Fruit fly (Drosophila melanogaster) whole organism, embryonic: Measurements from ENCODE around the gene Ac3.

Experiments
- Adf1 ChIP-seq: fragments of 200-800 bp; sonication (Bioruptor generic); IDR thresholded peaks from 2 replicates; pipeline ENCODE4 v1.3.6; 2022; ENCODE audit warnings: missing biosample characterization, missing genetic modification characterization
- Atf-2 ChIP-seq: fragments of 200-800 bp; sonication (Bioruptor generic); optimal IDR thresholded peaks from 2 replicates; lab custom pipeline; 2016; ENCODE audit warnings: missing biosample characterization, missing genetic modification characterization
- Blimp-1 ChIP-seq: fragments of 200-800 bp; sonication (Bioruptor generic); optimal IDR thresholded peaks from 3 replicates; lab custom pipeline; 2018; ENCODE audit warnings: missing biosample characterization, missing genetic modification characterization, mild to moderate bottlenecking, moderate library complexity, missing genetic modification reagents
- C15 ChIP-seq: fragments of 200-800 bp; sonication (Bioruptor generic); IDR thresholded peaks from 3 replicates; pipeline ENCODE4 v1.3.6; 2022; ENCODE audit warnings: missing biosample characterization, missing genetic modification characterization
- CG10209 ChIP-seq: fragments of 200-800 bp; sonication (Bioruptor generic); optimal IDR thresholded peaks from 3 replicates; lab custom pipeline; 2017; ENCODE audit warnings: missing biosample characterization, mild to moderate bottlenecking, missing genetic modification characterization, missing genetic modification reagents
- CG10565 ChIP-seq: fragments of 200-800 bp; sonication (Bioruptor generic); optimal IDR thresholded peaks from 3 replicates; lab custom pipeline; 2016; ENCODE audit warnings: missing biosample characterization, mild to moderate bottlenecking, missing genetic modification characterization
- CG12744 ChIP-seq: fragments of 200-800 bp; sonication (Bioruptor generic); optimal IDR thresholded peaks from 2 replicates; lab custom pipeline; 2016; ENCODE audit warnings: missing biosample characterization, missing genetic modification characterization
- CG13424 ChIP-seq: fragments of 200-800 bp; sonication (Bioruptor generic); optimal IDR thresholded peaks from 2 replicates; lab custom pipeline; 2019; ENCODE audit warnings: missing biosample characterization, mild to moderate bottlenecking, missing genetic modification characterization, moderate library complexity
- CG17912 ChIP-seq: fragments of 200-800 bp; sonication (Bioruptor generic); optimal IDR thresholded peaks from 2 replicates; lab custom pipeline; 2018; ENCODE audit warnings: missing biosample characterization, mild to moderate bottlenecking, missing genetic modification characterization
- CG3065 ChIP-seq: fragments of 200-800 bp; sonication (Bioruptor generic); optimal IDR thresholded peaks from 2 replicates; lab custom pipeline; 2016; ENCODE audit warnings: missing biosample characterization, missing genetic modification characterization
- CG3838 ChIP-seq: fragments of 200-800 bp; sonication (Bioruptor generic); optimal IDR thresholded peaks from 3 replicates; lab custom pipeline; 2016; ENCODE audit warnings: missing biosample characterization, missing genetic modification characterization
- CG43689 ChIP-seq: fragments of 200-800 bp; sonication (Bioruptor generic); IDR thresholded peaks from 2 replicates; pipeline ENCODE4 v1.3.6; 2022; ENCODE audit warnings: missing biosample characterization, missing genetic modification characterization
- CG7271 ChIP-seq: fragments of 200-800 bp; sonication (Bioruptor generic); optimal IDR thresholded peaks from 2 replicates; lab custom pipeline; 2018; ENCODE audit warnings: missing biosample characterization, mild to moderate bottlenecking, missing genetic modification characterization, moderate library complexity
- CG8089 ChIP-seq: fragments of 200-800 bp; sonication (Bioruptor generic); optimal IDR thresholded peaks from 3 replicates; lab custom pipeline; 2016; ENCODE audit warnings: missing biosample characterization, missing genetic modification characterization
- CG8281 ChIP-seq: fragments of 200-800 bp; sonication (Bioruptor generic); optimal IDR thresholded peaks from 2 replicates; lab custom pipeline; 2018; ENCODE audit warnings: missing biosample characterization, mild to moderate bottlenecking, missing genetic modification characterization, moderate library complexity
- CG8359 ChIP-seq: fragments of 200-800 bp; sonication (Bioruptor generic); optimal IDR thresholded peaks from 2 replicates; lab custom pipeline; 2017; ENCODE audit warnings: missing biosample characterization, mild to moderate bottlenecking, missing genetic modification characterization, borderline replicate concordance
- Doc2 ChIP-seq: fragments of 200-800 bp; sonication (Bioruptor generic); IDR thresholded peaks from 2 replicates; pipeline ENCODE4 v1.3.6; 2022; ENCODE audit warnings: missing biosample characterization, missing genetic modification characterization
- Ets97D ChIP-seq: fragments of 200-800 bp; sonication (Bioruptor generic); optimal IDR thresholded peaks from 3 replicates; lab custom pipeline; 2016; ENCODE audit warnings: missing biosample characterization, missing genetic modification characterization
- Fer2 ChIP-seq: fragments of 200-800 bp; sonication (Bioruptor generic); optimal IDR thresholded peaks from 2 replicates; lab custom pipeline; 2018; ENCODE audit warnings: missing biosample characterization, mild to moderate bottlenecking, missing genetic modification characterization, moderate library complexity
- HLH3B ChIP-seq: fragments of 200-800 bp; sonication (Bioruptor generic); IDR thresholded peaks from 2 replicates; pipeline ENCODE4 v1.3.6; 2022; ENCODE audit warnings: missing biosample characterization, missing genetic modification characterization
- Hey ChIP-seq: fragments of 200-800 bp; sonication (Bioruptor generic); optimal IDR thresholded peaks from 3 replicates; lab custom pipeline; 2018; ENCODE audit warnings: missing biosample characterization, mild to moderate bottlenecking, missing genetic modification characterization
- HmgZ ChIP-seq: fragments of 200-800 bp; sonication (Bioruptor generic); optimal IDR thresholded peaks from 2 replicates; lab custom pipeline; 2018; ENCODE audit warnings: missing biosample characterization, mild to moderate bottlenecking, missing genetic modification characterization
- Med ChIP-seq: fragments of 200-800 bp; sonication (Bioruptor generic); peaks from one replicate; lab custom pipeline; 2016; ENCODE audit warnings: missing biosample characterization, missing genetic modification characterization, mild to moderate bottlenecking, inconsistent platforms, moderate library complexity
- Six4 ChIP-seq: fragments of 200-800 bp; sonication (Bioruptor generic); optimal IDR thresholded peaks from 2 replicates; lab custom pipeline; 2016; ENCODE audit warnings: missing biosample characterization, missing genetic modification characterization
- Stat92E ChIP-seq, 3 experiments: fragments of >200 bp in 2 of 3; fragments of 200-800 bp in 1 of 3; sonication (Bioruptor generic) in 1 of 3; optimal IDR thresholded peaks; 2 replicates each; lab custom pipeline; 2017 to 2019; ENCODE audit warnings: missing biosample characterization in 3 of 3, missing genetic modification characterization in 3 of 3, mild to moderate bottlenecking in 1 of 3, moderate library complexity in 1 of 3
- ato ChIP-seq: fragments of 200-800 bp; sonication (Bioruptor generic); IDR thresholded peaks from 2 replicates; pipeline ENCODE4 v1.3.6; 2022; ENCODE audit warnings: missing biosample characterization, missing genetic modification characterization; ENCODE audit not compliant: partially characterized antibody
- bsh ChIP-seq, 2 experiments: fragments of 200-800 bp; sonication (Bioruptor generic); optimal IDR thresholded peaks; 2 replicates each; lab custom pipeline; 2017 to 2018; ENCODE audit warnings: mild to moderate bottlenecking in 2 of 2, missing biosample characterization in 2 of 2, missing genetic modification characterization in 2 of 2, moderate library complexity in 1 of 2
- dan ChIP-seq: fragments of 200-800 bp; sonication (Bioruptor generic); IDR thresholded peaks from 2 replicates; pipeline ENCODE4 v1.3.6; 2022; ENCODE audit warnings: missing biosample characterization, missing genetic modification characterization
- dati ChIP-seq: fragments of 200-800 bp; sonication (Bioruptor generic); IDR thresholded peaks from 2 replicates; pipeline ENCODE4 v1.3.6; 2022; ENCODE audit warnings: missing biosample characterization, missing genetic modification characterization
- eve ChIP-seq, 2 experiments: fragments of >200 bp; optimal IDR thresholded peaks; 2 replicates each; lab custom pipeline; 2017; ENCODE audit warnings: missing biosample characterization in 2 of 2, missing genetic modification characterization in 2 of 2
- ewg ChIP-seq: fragments of 200-800 bp; sonication (Bioruptor generic); optimal IDR thresholded peaks from 3 replicates; lab custom pipeline; 2017; ENCODE audit warnings: mild to moderate bottlenecking, missing biosample characterization, missing genetic modification reagents, missing genetic modification characterization
- fd102C ChIP-seq: fragments of 200-800 bp; sonication (Bioruptor generic); optimal IDR thresholded peaks from 2 replicates; lab custom pipeline; 2018; ENCODE audit warnings: missing biosample characterization, mild to moderate bottlenecking, missing genetic modification characterization, moderate library complexity
- grau ChIP-seq: fragments of 200-800 bp; optimal IDR thresholded peaks from 3 replicates; lab custom pipeline; 2019; ENCODE audit warnings: missing biosample characterization, mild to moderate bottlenecking, missing genetic modification characterization, moderate library complexity
- gro ChIP-seq: fragments of 200-800 bp; sonication (Bioruptor generic); optimal IDR thresholded peaks from 2 replicates; lab custom pipeline; 2016; ENCODE audit warnings: missing biosample characterization, missing genetic modification characterization
- hb ChIP-seq: fragments of 200-800 bp; sonication (Bioruptor generic); IDR thresholded peaks from 3 replicates; pipeline ENCODE4 v1.3.6; 2022; ENCODE audit warnings: missing biosample characterization, missing genetic modification characterization; ENCODE audit not compliant: partially characterized antibody
- hkb ChIP-seq, 2 experiments: fragments of 200-800 bp in 1 of 2; fragments of >200 bp in 1 of 2; sonication (Bioruptor generic) in 1 of 2; IDR thresholded peaks in 1 of 2; optimal IDR thresholded peaks in 1 of 2; 2 replicates each; pipeline versions ENCODE4 v1.3.6 to Lab custom; 2017 to 2022; ENCODE audit warnings: missing biosample characterization in 1 of 2, missing genetic modification characterization in 1 of 2
- lola ChIP-seq, 3 experiments: fragments of >200 bp in 2 of 3; fragments of 200-800 bp in 1 of 3; sonication (Bioruptor generic) in 1 of 3; optimal IDR thresholded peaks; 2 replicates each; lab custom pipeline; 2017 to 2019; ENCODE audit warnings: missing biosample characterization in 3 of 3, missing genetic modification characterization in 3 of 3, mild to moderate bottlenecking in 1 of 3, moderate library complexity in 1 of 3
- nerfin-2 ChIP-seq: fragments of 200-800 bp; sonication (Bioruptor generic); IDR thresholded peaks from 2 replicates; pipeline ENCODE4 v1.3.6; 2022; ENCODE audit warnings: missing biosample characterization, missing genetic modification characterization; ENCODE audit not compliant: partially characterized antibody
- nmo ChIP-seq: fragments of 200-800 bp; sonication (Bioruptor generic); optimal IDR thresholded peaks from 2 replicates; lab custom pipeline; 2018; ENCODE audit warnings: missing biosample characterization, mild to moderate bottlenecking, missing genetic modification characterization, moderate library complexity
- phol ChIP-seq: fragments of 200-800 bp; sonication (Bioruptor generic); optimal IDR thresholded peaks from 3 replicates; lab custom pipeline; 2018; ENCODE audit warnings: missing biosample characterization, mild to moderate bottlenecking, missing genetic modification characterization, moderate library complexity
- pita ChIP-seq: fragments of 200-800 bp; sonication (Bioruptor generic); optimal IDR thresholded peaks from 2 replicates; lab custom pipeline; 2017; ENCODE audit warnings: missing biosample characterization, mild to moderate bottlenecking, missing genetic modification characterization
- pnt ChIP-seq: fragments of 200-800 bp; sonication (Bioruptor generic); optimal IDR thresholded peaks from 3 replicates; lab custom pipeline; 2016; ENCODE audit warnings: missing biosample characterization, missing genetic modification characterization
- scrt ChIP-seq: fragments of 200-800 bp; sonication (Bioruptor generic); optimal IDR thresholded peaks from 2 replicates; lab custom pipeline; 2018; ENCODE audit warnings: missing biosample characterization, mild to moderate bottlenecking, missing genetic modification characterization, moderate library complexity
- sna ChIP-seq: fragments of 200-800 bp; sonication (Bioruptor generic); IDR thresholded peaks from 2 replicates; pipeline ENCODE4 v1.3.6; 2022; ENCODE audit warnings: missing biosample characterization, missing genetic modification characterization; ENCODE audit not compliant: partially characterized antibody
- tin ChIP-seq: fragments of 200-800 bp; sonication (Bioruptor generic); optimal IDR thresholded peaks from 3 replicates; lab custom pipeline; 2016; ENCODE audit warnings: missing biosample characterization, missing genetic modification characterization
- tna ChIP-seq: fragments of 200-800 bp; sonication (Bioruptor generic); IDR thresholded peaks from 2 replicates; pipeline ENCODE4 v1.3.6; 2022; ENCODE audit warnings: missing biosample characterization, missing genetic modification characterization; ENCODE audit not compliant: partially characterized antibody
- trh ChIP-seq: fragments of 200-800 bp; sonication (Bioruptor generic); optimal IDR thresholded peaks from 2 replicates; lab custom pipeline; 2016; ENCODE audit warnings: missing biosample characterization, missing genetic modification characterization
- vfl ChIP-seq: fragments of 200-800 bp; sonication (Bioruptor generic); optimal IDR thresholded peaks from 2 replicates; lab custom pipeline; 2016; ENCODE audit warnings: missing biosample characterization, missing genetic modification characterization
- zf30C ChIP-seq: fragments of 200-800 bp; sonication (Bioruptor generic); optimal IDR thresholded peaks from 3 replicates; lab custom pipeline; 2018; ENCODE audit warnings: missing biosample characterization, mild to moderate bottlenecking, missing genetic modification characterization

Gene Ac3

DNA sequence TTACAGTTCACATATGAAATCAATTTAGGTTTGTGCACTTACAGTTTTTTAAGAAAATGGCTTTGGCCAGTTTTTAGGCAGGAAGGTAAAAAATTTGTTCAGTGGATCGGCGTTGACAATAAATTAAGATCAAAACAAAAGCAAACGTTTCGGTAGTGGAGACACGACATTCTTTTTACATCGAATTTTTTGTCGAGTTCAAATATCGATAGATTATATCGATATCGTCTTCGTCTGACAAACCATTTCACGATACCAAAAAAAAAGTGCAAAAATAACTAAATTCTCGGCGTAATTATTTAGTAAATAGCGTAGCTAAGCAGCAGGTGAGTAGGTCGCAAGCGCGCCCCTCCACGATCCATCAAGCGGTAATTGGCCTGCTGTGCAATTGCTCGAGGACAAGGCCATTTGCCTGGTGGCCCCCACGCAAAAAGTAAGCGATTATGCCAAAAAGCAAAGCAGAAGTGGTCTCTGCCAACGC lies 26.2 kb downstream of the Ac3 start, which contains the start of gene Cul2 (continued):
- TF ChIP-seq nmo (GFP tag; lab: Kevin White, UChicago) (no peak), tna (GFP tag; lab: Robert Waterston, UW) (peak; percentile 68), CG10565 (GFP tag; lab: Kevin White, UChicago) (no peak), HmgZ (tag; lab: Kevin White, UChicago) (peak; percentile 32), CG8281 (tag; lab: Kevin White, UChicago) (no peak), trh (GFP tag; lab: Kevin White, UChicago) (no peak), lola (GFP tag; optimal IDR thresholded peaks at IDR 0.05; lab: Kevin White, UChicago) (peak in 2 of 3 experiments; percentile 2 to 57), CG12744 (no peak), C15 (GFP tag; lab: Robert Waterston, UW) (no peak), Fer2 (tag; lab: Kevin White, UChicago) (no peak), fd102C (GFP tag; lab: Kevin White, UChicago) (no peak), eve (GFP tag; optimal IDR thresholded peaks at IDR 0.05; lab: Kevin White, UChicago) (no peak), scrt (GFP tag; lab: Kevin White, UChicago) (no peak), CG3065 (no peak), CG13424 (tag; lab: Kevin White, UChicago) (peak; percentile 50), Adf1 (GFP tag; lab: Robert Waterston, UW) (no peak), CG3838 (GFP tag; lab: Kevin White, UChicago) (no peak), nerfin-2 (peak; percentile 65), CG17912 (GFP tag; lab: Kevin White, UChicago) (no peak), dati (GFP tag; lab: Robert Waterston, UW) (no peak), zf30C (GFP tag; lab: Kevin White, UChicago) (no peak), phol (tag; lab: Kevin White, UChicago) (peak; percentile 63), ato (GFP tag; lab: Robert Waterston, UW) (peak; percentile 65), Blimp-1 (GFP tag; lab: Kevin White, UChicago) (no peak), dan (GFP tag; lab: Robert Waterston, UW) (no peak), Ets97D (GFP tag; lab: Kevin White, UChicago) (peak; percentile 35), CG10209 (GFP tag; lab: Kevin White, UChicago) (no peak), hb (GFP tag; lab: Robert Waterston, UW) (0 out of 3 replicates have a peak, but pooled peaks have one; percentile 64), Stat92E (GFP tag; optimal IDR thresholded peaks at IDR 0.05; lab: Kevin White, UChicago) (no peak), tin (GFP tag; lab: Kevin White, UChicago) (peak; percentile 17), Atf-2 (GFP tag; lab: Kevin White, UChicago) (peak; percentile 5), pnt (peak; percentile 41), sna (peak; percentile 69), Med (GFP tag; lab: Kevin White, UChicago) (peak; percentile 89), bsh (GFP tag; optimal IDR thresholded peaks at IDR 0.05; lab: Kevin White, UChicago) (no peak), Hey (tag; lab: Kevin White, UChicago) (no peak), CG43689 (GFP tag; lab: Robert Waterston, UW) (no peak), hkb (optimal IDR thresholded peaks at IDR 0.05; lab: Kevin White, UChicago) (no peak), hkb (GFP tag; IDR thresholded peaks at IDR 0.05; lab: Robert Waterston, UW) (peak; percentile 34; the same call in 1 of the 2 replicates), grau (no peak), Six4 (no peak), CG8359 (GFP tag; lab: Kevin White, UChicago) (no peak), pita (GFP tag; lab: Kevin White, UChicago) (no peak), Doc2 (GFP tag; lab: Robert Waterston, UW) (no peak), vfl (GFP tag; lab: Kevin White, UChicago) (peak; percentile 37), CG7271 (no peak), CG8089 (GFP tag; lab: Kevin White, UChicago) (peak; percentile 37), gro (peak; percentile 9), HLH3B (GFP tag; lab: Robert Waterston, UW) (no peak), ewg (GFP tag; lab: Kevin White, UChicago) (peak; percentile 25)
